Fruit fly (Drosophila melanogaster): ENCODE results near the gene CG1092.

DNA sequence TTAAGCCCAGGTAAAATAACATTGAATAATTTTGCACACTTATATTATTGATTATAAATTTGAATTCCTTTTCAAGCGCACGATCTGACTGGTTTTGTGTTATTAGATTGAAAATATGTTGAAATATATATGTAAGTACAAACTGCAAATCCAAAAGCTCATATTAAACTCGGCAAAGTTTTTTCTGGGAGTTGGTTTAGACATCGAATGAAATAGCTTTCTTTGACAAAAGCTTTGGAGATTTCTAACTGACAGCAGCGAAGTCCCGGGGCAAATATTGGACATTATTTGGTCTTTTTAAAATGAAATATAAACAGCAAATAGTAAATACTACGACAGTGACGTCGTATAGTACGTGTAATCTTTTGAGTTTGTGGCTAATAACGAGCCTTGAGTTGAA lies 15.3 kb upstream of the CG1092 start, which contains the start of gene TwdlG:
- no peak for TF ChIP-seq Clk (GFP tag; optimal IDR thresholded peaks at IDR 0.05)
- no peak for TF ChIP-seq toe (GFP tag; optimal IDR thresholded peaks at IDR 0.05)
